Worm (Caenorhabditis elegans) whole organism, late embryonic: Measurements from ENCODE around the gene str-25.

Experiments used
- C08G9.2 ChIP-seq: sonication (generic microtip); optimal IDR thresholded peaks from 2 replicates; lab custom pipeline; 2016; ENCODE audit warnings: mild to moderate bottlenecking, missing genetic modification characterization, moderate library complexity, missing compliant biosample characterization
- C38D4.7 ChIP-seq: fragments of 200-800 bp; sonication (Bioruptor generic); optimal IDR thresholded peaks from 2 replicates; lab custom pipeline; 2018; ENCODE audit warnings: mild to moderate bottlenecking, missing genetic modification characterization, moderate library complexity, missing compliant biosample characterization
- F13H6.1 ChIP-seq: sonication (generic microtip); optimal IDR thresholded peaks from 2 replicates; lab custom pipeline; 2016; ENCODE audit warnings: missing genetic modification characterization, missing compliant biosample characterization
- K09A11.1 ChIP-seq: sonication (generic microtip); optimal IDR thresholded peaks from 2 replicates; lab custom pipeline; 2017; ENCODE audit warnings: antibody characterized with exemption, mild to moderate bottlenecking, missing genetic modification characterization, missing compliant biosample characterization; ENCODE audit not compliant: insufficient read depth
- ahr-1 ChIP-seq: sonication (generic microtip); optimal IDR thresholded peaks from 2 replicates; lab custom pipeline; 2016; ENCODE audit warnings: missing genetic modification characterization, missing compliant biosample characterization
- ama-1 ChIP-seq: fragments of 150-350 bp; optimal IDR thresholded peaks from 2 replicates; lab custom pipeline; 2014
- ceh-22 ChIP-seq: sonication (generic microtip); optimal IDR thresholded peaks from 2 replicates; lab custom pipeline; 2017; ENCODE audit warnings: missing biosample characterization, missing genetic modification characterization
- ceh-24 ChIP-seq: sonication (generic microtip); optimal IDR thresholded peaks from 2 replicates; lab custom pipeline; 2016; ENCODE audit warnings: mild to moderate bottlenecking, missing genetic modification characterization, missing compliant biosample characterization
- ceh-30 ChIP-seq: fragments of 150-350 bp; optimal IDR thresholded peaks from 2 replicates; lab custom pipeline; 2014; ENCODE audit warnings: missing biosample characterization, missing genetic modification characterization
- ceh-31 ChIP-seq: sonication (generic microtip); optimal IDR thresholded peaks from 2 replicates; lab custom pipeline; 2016; ENCODE audit warnings: missing genetic modification characterization, missing compliant biosample characterization
- ceh-34 ChIP-seq: sonication (generic microtip); optimal IDR thresholded peaks from 2 replicates; lab custom pipeline; 2016; ENCODE audit warnings: mild to moderate bottlenecking, missing genetic modification characterization, missing compliant biosample characterization
- ceh-45 ChIP-seq: fragments of 200-800 bp; sonication (Bioruptor generic); IDR thresholded peaks from 2 replicates; pipeline ENCODE4 v1.3.6; 2022; ENCODE audit warnings: missing genetic modification reagents, missing genetic modification characterization, missing compliant biosample characterization
- ceh-9 ChIP-seq: sonication (generic microtip); optimal IDR thresholded peaks from 2 replicates; lab custom pipeline; 2016; ENCODE audit warnings: mild to moderate bottlenecking, missing genetic modification characterization, inconsistent platforms, missing compliant biosample characterization
- dmd-4 ChIP-seq: sonication (generic microtip); optimal IDR thresholded peaks from 2 replicates; lab custom pipeline; 2016; ENCODE audit warnings: borderline replicate concordance, missing genetic modification characterization, missing compliant biosample characterization
- elt-2 ChIP-seq: sonication (generic microtip); optimal IDR thresholded peaks from 2 replicates; lab custom pipeline; 2016; ENCODE audit warnings: missing genetic modification reagents, missing genetic modification characterization, missing compliant biosample characterization
- elt-4 ChIP-seq: sonication (generic microtip); optimal IDR thresholded peaks from 2 replicates; lab custom pipeline; 2016; ENCODE audit warnings: missing genetic modification characterization, missing compliant biosample characterization
- ets-4 ChIP-seq: sonication (generic microtip); optimal IDR thresholded peaks from 2 replicates; lab custom pipeline; 2016; ENCODE audit warnings: missing genetic modification characterization, missing compliant biosample characterization
- eyg-1 ChIP-seq: sonication (generic microtip); optimal IDR thresholded peaks from 2 replicates; lab custom pipeline; 2016; ENCODE audit warnings: missing genotype, missing genetic modification characterization, missing compliant biosample characterization
- fax-1 ChIP-seq: sonication (generic microtip); optimal IDR thresholded peaks from 2 replicates; lab custom pipeline; 2016; ENCODE audit warnings: missing genotype, missing genetic modification characterization, missing compliant biosample characterization
- hlh-15 ChIP-seq: sonication (generic microtip); optimal IDR thresholded peaks from 2 replicates; lab custom pipeline; 2016; ENCODE audit warnings: missing genetic modification characterization, missing compliant biosample characterization
- hlh-30 ChIP-seq: sonication (generic microtip); optimal IDR thresholded peaks from 2 replicates; lab custom pipeline; 2017; ENCODE audit warnings: antibody characterized with exemption, missing genetic modification characterization, missing compliant biosample characterization; ENCODE audit not compliant: insufficient read depth
- lim-6 ChIP-seq: sonication (generic microtip); optimal IDR thresholded peaks from 2 replicates; lab custom pipeline; 2016; ENCODE audit warnings: missing genetic modification characterization, missing compliant biosample characterization
- lin-11 ChIP-seq: fragments of 200-800 bp; sonication (Bioruptor generic); optimal IDR thresholded peaks from 2 replicates; lab custom pipeline; 2018; ENCODE audit warnings: mild to moderate bottlenecking, missing genetic modification characterization, missing compliant biosample characterization
- mec-3 ChIP-seq: sonication (generic microtip); optimal IDR thresholded peaks from 2 replicates; lab custom pipeline; 2016; ENCODE audit warnings: borderline replicate concordance, missing genetic modification characterization, missing compliant biosample characterization
- nfya-1 ChIP-seq: sonication (generic microtip); optimal IDR thresholded peaks from 2 replicates; lab custom pipeline; 2017; ENCODE audit warnings: missing genetic modification characterization, mild to moderate bottlenecking, missing compliant biosample characterization, antibody characterized with exemption, moderate library complexity
- nhr-11 ChIP-seq: fragments of 150-350 bp; optimal IDR thresholded peaks from 2 replicates; lab custom pipeline; 2014; ENCODE audit warnings: missing biosample characterization, missing genetic modification characterization
- npax-4 ChIP-seq: sonication (generic microtip); optimal IDR thresholded peaks from 2 replicates; lab custom pipeline; 2016; ENCODE audit warnings: missing genetic modification characterization, missing compliant biosample characterization
- pag-3 ChIP-seq: sonication (generic microtip); optimal IDR thresholded peaks from 2 replicates; lab custom pipeline; 2016; ENCODE audit warnings: missing compliant biosample characterization, missing genetic modification characterization, borderline replicate concordance
- pat-9 ChIP-seq: fragments of 200-800 bp; sonication (Bioruptor generic); optimal IDR thresholded peaks from 2 replicates; lab custom pipeline; 2018; ENCODE audit warnings: mild to moderate bottlenecking, missing genetic modification characterization, moderate library complexity, missing compliant biosample characterization
- pha-2 ChIP-seq: sonication (generic microtip); optimal IDR thresholded peaks from 2 replicates; lab custom pipeline; 2017; ENCODE audit warnings: mild to moderate bottlenecking, missing genetic modification characterization, missing compliant biosample characterization
- pha-4 ChIP-seq: fragments of 150-350 bp; optimal IDR thresholded peaks from 2 replicates; lab custom pipeline; 2018; ENCODE audit warnings: missing biosample characterization, missing genetic modification reagents, missing genetic modification characterization
- pqm-1 ChIP-seq: sonication (generic microtip); optimal IDR thresholded peaks from 2 replicates; lab custom pipeline; 2016; ENCODE audit warnings: missing genetic modification characterization, missing compliant biosample characterization
- pros-1 ChIP-seq: fragments of 150-350 bp; optimal IDR thresholded peaks from 2 replicates; lab custom pipeline; 2014; ENCODE audit warnings: missing biosample characterization, missing genetic modification reagents, missing genetic modification characterization
- ref-2 ChIP-seq: sonication (generic microtip); optimal IDR thresholded peaks from 2 replicates; lab custom pipeline; 2016; ENCODE audit warnings: missing genetic modification characterization, missing compliant biosample characterization
- rnt-1 ChIP-seq: sonication (generic microtip); optimal IDR thresholded peaks from 2 replicates; lab custom pipeline; 2016; ENCODE audit warnings: missing genetic modification characterization, missing compliant biosample characterization
- sox-4 ChIP-seq: sonication (generic microtip); optimal IDR thresholded peaks from 2 replicates; lab custom pipeline; 2017; ENCODE audit warnings: mild to moderate bottlenecking, missing genetic modification characterization, inconsistent platforms, missing compliant biosample characterization
- syd-9 ChIP-seq: sonication (generic microtip); optimal IDR thresholded peaks from 2 replicates; lab custom pipeline; 2016; ENCODE audit warnings: mild to moderate bottlenecking, missing genetic modification characterization, moderate library complexity, missing compliant biosample characterization
- tbx-2 ChIP-seq: sonication (generic microtip); optimal IDR thresholded peaks from 2 replicates; lab custom pipeline; 2016; ENCODE audit warnings: missing genetic modification characterization, missing compliant biosample characterization
- unc-3 ChIP-seq, 2 experiments: fragments of 200-800 bp in 1 of 2; sonication (Bioruptor generic) in 1 of 2; sonication (generic microtip) in 1 of 2; conservative IDR thresholded peaks in 1 of 2; optimal IDR thresholded peaks in 1 of 2; 2 replicates each; pipeline versions ENCODE4 v1.3.6 to Lab custom; 2016 to 2022; ENCODE audit warnings: missing compliant biosample characterization in 2 of 2, missing genetic modification characterization in 2 of 2, missing genetic modification reagents in 1 of 2
- unc-42 ChIP-seq: sonication (generic microtip); optimal IDR thresholded peaks from 2 replicates; lab custom pipeline; 2016; ENCODE audit warnings: missing genotype, missing genetic modification characterization, missing compliant biosample characterization
- unc-55 ChIP-seq: sonication (generic microtip); optimal IDR thresholded peaks from 2 replicates; lab custom pipeline; 2017; ENCODE audit warnings: missing biosample characterization, missing genetic modification reagents, missing genetic modification characterization

The str-25 gene

DNA sequence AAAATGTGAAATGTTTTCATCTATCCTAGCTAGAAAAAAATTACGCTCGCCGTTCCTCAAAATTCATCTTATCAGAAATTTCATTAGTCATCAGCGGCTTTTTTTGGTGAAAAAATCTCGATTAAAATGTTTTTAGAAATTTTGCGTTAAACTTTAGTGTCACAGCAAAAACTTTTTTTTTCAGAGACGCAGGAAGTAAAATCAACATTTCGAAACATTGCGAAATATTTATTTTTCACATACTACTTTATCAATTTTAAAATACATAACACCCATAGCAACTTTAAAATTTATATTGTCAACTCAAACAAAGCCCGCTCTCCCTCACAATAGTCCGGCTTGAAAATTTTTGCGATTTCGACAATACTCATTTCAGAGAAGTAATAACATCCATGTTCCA, 16.7 kb downstream of the str-25 start:
- TF ChIP-seq tbx-2 (tag; lab: Kevin White, UChicago) (no peak), pag-3 (no peak), ceh-24 (tag; lab: Kevin White, UChicago) (no peak), sox-4 (no peak), hlh-15 (tag; lab: Kevin White, UChicago) (no peak), C08G9.2 (tag; lab: Kevin White, UChicago) (no peak), hlh-30 (tag; lab: Kevin White, UChicago) (no peak), ceh-45 (GFP tag; lab: Robert Waterston, UW) (no peak), dmd-4 (tag; lab: Kevin White, UChicago) (no peak), elt-4 (tag; lab: Kevin White, UChicago) (no peak), C38D4.7 (no peak), ceh-31 (tag; lab: Kevin White, UChicago) (no peak), eyg-1 (no peak), unc-3 (GFP tag; conservative IDR thresholded peaks at IDR 0.05; lab: Robert Waterston, UW) (no peak), unc-3 (tag; optimal IDR thresholded peaks at IDR 0.05; lab: Kevin White, UChicago) (no peak), K09A11.1 (no peak), pros-1 (tag; lab: Kevin White, UChicago) (no peak), ceh-30 (tag; lab: Kevin White, UChicago) (no peak)

DNA sequence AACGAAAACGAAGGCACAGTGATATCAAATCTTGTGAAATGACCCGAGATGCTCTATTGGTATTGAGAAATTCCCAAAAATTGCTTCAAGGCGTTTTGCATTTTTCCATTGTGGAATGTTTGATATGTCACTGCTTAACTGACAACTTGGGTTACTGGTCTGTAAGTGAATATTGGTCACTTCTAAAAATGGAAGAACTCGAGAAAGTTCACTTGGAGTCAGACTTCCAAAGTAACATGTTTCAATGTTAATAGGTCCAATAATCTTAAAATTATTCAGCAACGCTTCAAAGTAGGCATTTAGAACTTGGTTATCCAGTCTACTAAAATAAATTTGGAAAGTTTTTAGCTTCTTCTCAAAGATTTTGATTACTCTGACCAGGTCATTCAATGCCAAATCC, 17.2 kb downstream of the str-25 start, which contains the start of gene fbxa-144:
TSS of gene fbxa-144 (minus strand) at position 101 of the 400 bp plus-strand sequence.
- TF ChIP-seq nhr-11 (tag; lab: Kevin White, UChicago) (no peak), ama-1 (lab: Kevin White, UChicago) (no peak), rnt-1 (tag; lab: Kevin White, UChicago) (no peak)
- TF ChIP-seq, all 69 proteins: peak for 0

DNA sequence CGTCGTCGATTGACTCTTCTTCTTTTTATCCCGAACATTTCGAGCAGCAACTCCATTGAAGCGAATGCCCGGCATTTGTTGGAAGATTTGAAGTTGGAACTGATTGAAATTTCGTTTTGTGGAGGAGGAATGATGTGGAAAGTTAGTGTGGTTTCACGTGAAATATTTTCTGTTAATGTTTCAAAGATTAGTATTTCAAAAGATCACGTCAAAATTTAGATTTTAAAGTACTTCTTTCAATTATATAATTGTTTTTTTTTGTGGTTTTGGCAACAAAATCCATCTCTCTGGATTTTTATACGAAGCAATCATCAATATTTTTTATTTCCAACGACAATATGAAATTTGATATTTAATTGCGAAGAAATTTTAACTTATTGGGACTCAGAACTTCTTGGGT, 21.6 kb downstream of the str-25 start, which contains the start of gene F44G3.7:
TSS of gene F44G3.7 (minus strand) at position 101 of the 400 bp plus-strand sequence.
- TF ChIP-seq ceh-30 (tag; lab: Kevin White, UChicago) (no peak), F13H6.1 (tag; lab: Kevin White, UChicago) (no peak), elt-4 (tag; lab: Kevin White, UChicago) (no peak), ahr-1 (tag; lab: Kevin White, UChicago) (no peak), ceh-9 (tag; lab: Kevin White, UChicago) (no peak), npax-4 (tag; lab: Kevin White, UChicago) (no peak)

DNA sequence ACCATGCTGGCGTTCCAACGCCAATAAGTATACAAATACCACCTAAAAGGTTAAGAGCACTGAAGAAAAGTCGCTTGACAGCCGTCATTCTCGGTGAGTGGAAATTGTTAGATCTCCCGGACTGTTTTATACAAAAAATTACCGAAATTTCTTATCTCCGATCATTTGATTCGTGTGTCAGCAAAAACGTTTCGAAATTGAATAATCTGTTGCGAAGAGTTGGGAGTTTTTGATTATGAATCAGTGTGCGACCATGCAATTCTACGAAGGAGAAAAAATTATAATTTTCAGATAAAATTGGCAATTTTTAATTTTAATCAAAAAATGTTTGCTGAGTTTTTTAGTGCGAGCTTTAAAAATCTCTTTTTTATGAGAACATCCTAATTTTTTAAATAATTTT, 24.0 kb downstream of the str-25 start, which contains the start of gene clc-11:
TSS of gene clc-11 (minus strand) at position 101 of the 400 bp plus-strand sequence.
- TF ChIP-seq unc-42 (tag; lab: Kevin White, UChicago), result no peak
- TF ChIP-seq, all 69 proteins: peak for 0

DNA sequence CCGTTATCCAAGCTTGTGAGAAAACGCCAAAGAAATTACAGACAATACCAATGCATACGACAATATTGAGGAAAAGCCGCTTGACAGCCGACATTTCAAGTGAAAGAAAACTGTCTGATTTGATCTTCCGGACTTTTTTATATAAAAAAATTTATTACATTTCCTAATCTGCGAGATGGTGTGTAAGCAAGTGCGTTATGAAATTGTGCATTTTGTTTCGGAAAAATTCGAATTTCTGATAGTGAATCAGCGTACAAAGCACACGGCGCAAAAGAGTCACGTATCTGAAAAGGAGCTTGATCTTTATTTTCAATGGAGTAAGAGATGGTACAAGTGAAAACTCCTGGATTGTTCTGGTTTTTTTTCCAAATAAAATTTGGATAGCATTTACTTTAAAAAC, 25.6 kb downstream of the str-25 start, which contains the start of gene clc-32:
TSS of gene clc-32 (minus strand) at position 101 of the 400 bp plus-strand sequence.
- no peak for TF ChIP-seq ref-2 (tag; lab: Kevin White, UChicago)
- no peak for TF ChIP-seq elt-2 (tag; lab: Kevin White, UChicago)
- no peak for TF ChIP-seq ceh-24 (tag; lab: Kevin White, UChicago)
- TF ChIP-seq ets-4, result no peak
- TF ChIP-seq pqm-1 (tag; lab: Kevin White, UChicago), result no peak

DNA sequence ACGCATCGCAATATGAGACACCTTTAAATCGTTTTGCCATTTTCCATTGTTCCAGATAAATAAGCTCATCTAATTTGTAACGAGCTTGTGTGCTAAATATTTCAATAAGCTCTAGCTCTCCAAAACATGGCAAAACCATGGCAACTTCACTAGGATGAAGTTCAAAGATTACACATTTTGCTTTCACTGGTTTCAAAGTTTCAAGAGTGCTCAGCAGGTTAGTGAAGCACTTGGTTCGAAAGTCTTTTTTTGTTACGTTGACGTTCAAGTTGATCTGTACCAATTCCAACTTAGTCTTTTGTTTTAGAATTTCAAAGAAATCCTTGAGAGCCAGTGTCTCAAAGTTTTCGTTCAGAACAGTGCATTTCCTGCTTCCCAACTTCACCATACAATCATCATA, 26.9 kb downstream of the str-25 start, which contains the start of gene fbxa-18:
TSS of gene fbxa-18 (plus strand) at position 301 of the 400 bp plus-strand sequence.
- no peak for TF ChIP-seq unc-55 (GFP tag; lab: Kevin White, UChicago)
- no peak for TF ChIP-seq lim-6 (tag; lab: Kevin White, UChicago)
- TF ChIP-seq pha-4 (tag; lab: Kevin White, UChicago), result no peak
- TF ChIP-seq fax-1 (tag; lab: Kevin White, UChicago), result no peak
- no peak for TF ChIP-seq npax-4 (tag; lab: Kevin White, UChicago)
- TF ChIP-seq pha-2 (tag; lab: Kevin White, UChicago), result no peak
- TF ChIP-seq ceh-22 (tag; lab: Kevin White, UChicago), result no peak
- no peak for TF ChIP-seq syd-9 (tag; lab: Kevin White, UChicago)
- TF ChIP-seq lin-11 (tag; lab: Kevin White, UChicago), result no peak
- TF ChIP-seq unc-3 (GFP tag; conservative IDR thresholded peaks at IDR 0.05; lab: Robert Waterston, UW), result no peak
- TF ChIP-seq unc-3 (tag; optimal IDR thresholded peaks at IDR 0.05; lab: Kevin White, UChicago), result no peak
- TF ChIP-seq eyg-1, result no peak
- TF ChIP-seq pat-9 (tag; lab: Kevin White, UChicago), result no peak
- TF ChIP-seq F13H6.1 (tag; lab: Kevin White, UChicago), result no peak
- TF ChIP-seq nfya-1 (tag; lab: Kevin White, UChicago), result no peak
- no peak for TF ChIP-seq C38D4.7
- TF ChIP-seq mec-3 (tag; lab: Kevin White, UChicago), result no peak
- TF ChIP-seq ceh-34, result no peak
- TF ChIP-seq, all 69 proteins: peak for 0
